Worm (Caenorhabditis elegans) whole organism, early embryonic: ENCODE results near the gene aqp-3.
"Not testable (repeated sequence)": the region's sequence is repeated elsewhere in the genome, so short reads cannot be mapped to it uniquely, and the experiment has no call there.

Experiments
- B0310.2 ChIP-seq: sonication (generic microtip); optimal IDR thresholded peaks from 2 replicates; lab custom pipeline; 2016; ENCODE audit warnings: mild to moderate bottlenecking, missing genetic modification characterization, missing compliant biosample characterization
- F13C5.2 ChIP-seq: sonication (generic microtip); optimal IDR thresholded peaks from 2 replicates; lab custom pipeline; 2017; ENCODE audit warnings: mild to moderate bottlenecking, missing genetic modification characterization, inconsistent platforms, missing compliant biosample characterization
- aly-1 ChIP-seq: sonication (generic microtip); optimal IDR thresholded peaks from 2 replicates; lab custom pipeline; 2016; ENCODE audit warnings: missing genetic modification characterization, missing compliant biosample characterization
- ama-1 ChIP-seq: fragments of 150-350 bp; optimal IDR thresholded peaks from 2 replicates; lab custom pipeline; 2014
- ceh-13 ChIP-seq: fragments of 200-800 bp; sonication (Bioruptor generic); optimal IDR thresholded peaks from 2 replicates; lab custom pipeline; 2018; ENCODE audit warnings: mild to moderate bottlenecking, missing genetic modification characterization, missing compliant biosample characterization
- ceh-36 ChIP-seq: sonication (generic microtip); optimal IDR thresholded peaks from 2 replicates; lab custom pipeline; 2016; ENCODE audit warnings: missing genetic modification characterization, inconsistent platforms, missing compliant biosample characterization
- ets-7 ChIP-seq: sonication (generic microtip); optimal IDR thresholded peaks from 2 replicates; lab custom pipeline; 2016; ENCODE audit warnings: missing genotype, missing genetic modification characterization, missing compliant biosample characterization
- flt-1 ChIP-seq: fragments of 200-800 bp; sonication (Bioruptor generic); IDR thresholded peaks from 2 replicates; pipeline ENCODE4 v1.3.6; 2022; ENCODE audit warnings: missing genetic modification characterization, missing compliant biosample characterization
- hmbx-1 ChIP-seq: sonication (generic microtip); optimal IDR thresholded peaks from 2 replicates; lab custom pipeline; 2016; ENCODE audit warnings: mild to moderate bottlenecking, missing genetic modification characterization, missing compliant biosample characterization
- hmg-4 ChIP-seq: fragments of 200-800 bp; sonication (Bioruptor generic); optimal IDR thresholded peaks from 2 replicates; lab custom pipeline; 2018; ENCODE audit warnings: mild to moderate bottlenecking, missing genetic modification characterization, missing compliant biosample characterization
- hnd-1 ChIP-seq: sonication (generic microtip); optimal IDR thresholded peaks from 2 replicates; lab custom pipeline; 2016; ENCODE audit warnings: missing genetic modification characterization, missing compliant biosample characterization
- pes-1 ChIP-seq: fragments of 200-800 bp; sonication (Bioruptor generic); IDR thresholded peaks from 2 replicates; pipeline ENCODE4 v1.3.6; 2022; ENCODE audit warnings: missing genetic modification reagents, missing genetic modification characterization, missing compliant biosample characterization
- scrt-1 ChIP-seq: fragments of 200-800 bp; sonication (Bioruptor generic); IDR thresholded peaks from 2 replicates; pipeline ENCODE4 v1.3.6; 2022; ENCODE audit warnings: missing genetic modification characterization, missing compliant biosample characterization
- sea-1 ChIP-seq: fragments of 200-800 bp; sonication (Bioruptor generic); conservative IDR thresholded peaks from 2 replicates; pipeline ENCODE4 v1.3.6; 2022; ENCODE audit warnings: missing genetic modification characterization, missing compliant biosample characterization
- tbx-11 ChIP-seq: fragments of 200-800 bp; sonication (Bioruptor generic); IDR thresholded peaks from 2 replicates; pipeline ENCODE4 v1.3.6; 2022; ENCODE audit warnings: missing genetic modification characterization, missing compliant biosample characterization
- tbx-37 ChIP-seq: fragments of 200-800 bp; sonication (Bioruptor generic); conservative IDR thresholded peaks from 2 replicates; pipeline ENCODE4 v1.3.6; 2022; ENCODE audit warnings: missing genetic modification reagents, missing genetic modification characterization, missing compliant biosample characterization
- tra-4 ChIP-seq: sonication (generic microtip); optimal IDR thresholded peaks from 2 replicates; lab custom pipeline; 2017; ENCODE audit warnings: missing genetic modification characterization, missing compliant biosample characterization

The aqp-3 gene

ce11 chrIV:10957583-10958229 is 8.6 kb downstream of the aqp-3 start, which contains the start of gene Y69E1A.5:
Y69E1A.5 (minus strand) TSS chrIV:10957655.
- TF ChIP-seq ceh-13 (GFP tag; lab: Kevin White, UChicago) (no peak), F13C5.2 (tag; lab: Kevin White, UChicago) (no peak), flt-1 (GFP tag; lab: Robert Waterston, UW) (no peak), aly-1 (tag; lab: Kevin White, UChicago) (no peak), sea-1 (no peak), tbx-11 (GFP tag; lab: Robert Waterston, UW) (no peak), hmbx-1 (tag; lab: Kevin White, UChicago) (no peak), ets-7 (tag; lab: Kevin White, UChicago) (no peak), ama-1 (no peak), ceh-36 (tag; lab: Kevin White, UChicago) (no peak)

ce11 chrIV:10954955-10955354 is 11.3 kb downstream of the aqp-3 start, which contains the start of gene Y69E1A.4:
Y69E1A.4 (plus strand) TSS chrIV:10955255.
- TF ChIP-seq flt-1 (GFP tag; lab: Robert Waterston, UW); ceh-13 (GFP tag; lab: Kevin White, UChicago); F13C5.2 (tag; lab: Kevin White, UChicago): not testable (repeated sequence)

- TF ChIP-seq ama-1 (no peak), ceh-13 (GFP tag; lab: Kevin White, UChicago) (no peak), F13C5.2 (tag; lab: Kevin White, UChicago) (no peak), tbx-37 (GFP tag; lab: Robert Waterston, UW) (no peak), tbx-11 (GFP tag; lab: Robert Waterston, UW) (no peak), hmg-4 (GFP tag; lab: Kevin White, UChicago) (no peak), hnd-1 (no peak), hmbx-1 (tag; lab: Kevin White, UChicago) (no peak), ceh-36 (tag; lab: Kevin White, UChicago) (no peak), aly-1 (tag; lab: Kevin White, UChicago) (no peak), sea-1 (no peak)
Measured at ce11 chrIV:10951997-10952396, 14.3 kb downstream of the aqp-3 start, which contains the start of gene Y69E1A.3. Y69E1A.3 (plus strand) TSS chrIV:10952297.

- TF ChIP-seq ets-7 (tag; lab: Kevin White, UChicago) (no peak), scrt-1 (GFP tag; lab: Robert Waterston, UW) (no peak), hmg-4 (GFP tag; lab: Kevin White, UChicago) (no peak), ama-1 (no peak), F13C5.2 (tag; lab: Kevin White, UChicago) (no peak), hmbx-1 (tag; lab: Kevin White, UChicago) (no peak), tbx-37 (GFP tag; lab: Robert Waterston, UW) (no peak), pes-1 (GFP tag; lab: Robert Waterston, UW) (no peak), tra-4 (tag; lab: Kevin White, UChicago) (no peak), flt-1 (GFP tag; lab: Robert Waterston, UW) (no peak), tbx-11 (GFP tag; lab: Robert Waterston, UW) (no peak), hnd-1 (no peak), ceh-13 (GFP tag; lab: Kevin White, UChicago) (no peak), ceh-36 (tag; lab: Kevin White, UChicago) (no peak), B0310.2 (no peak), aly-1 (tag; lab: Kevin White, UChicago) (no peak)
Measured at ce11 chrIV:10950363-10951214, 15.7 kb downstream of the aqp-3 start.

- TF ChIP-seq tra-4 (tag; lab: Kevin White, UChicago) (no peak), ama-1 (no peak), flt-1 (GFP tag; lab: Robert Waterston, UW) (no peak), ceh-13 (GFP tag; lab: Kevin White, UChicago) (no peak), hnd-1 (no peak), pes-1 (GFP tag; lab: Robert Waterston, UW) (no peak), sea-1 (no peak), tbx-37 (GFP tag; lab: Robert Waterston, UW) (no peak), ets-7 (tag; lab: Kevin White, UChicago) (no peak), ceh-36 (tag; lab: Kevin White, UChicago) (no peak), aly-1 (tag; lab: Kevin White, UChicago) (no peak), B0310.2 (no peak), tbx-11 (GFP tag; lab: Robert Waterston, UW) (no peak)
Measured at ce11 chrIV:10949510-10949909, 16.7 kb downstream of the aqp-3 start, which contains the start of gene nsph-3.1. nsph-3.1 (plus strand) TSS chrIV:10949810.

- TF ChIP-seq tra-4 (tag; lab: Kevin White, UChicago) = no peak
- TF ChIP-seq flt-1 (GFP tag; lab: Robert Waterston, UW) = no peak
- no peak for TF ChIP-seq ama-1
- no peak for TF ChIP-seq tbx-37 (GFP tag; lab: Robert Waterston, UW)
- no peak for TF ChIP-seq hmbx-1 (tag; lab: Kevin White, UChicago)
- no peak for TF ChIP-seq ets-7 (tag; lab: Kevin White, UChicago)
- no peak for TF ChIP-seq ceh-13 (GFP tag; lab: Kevin White, UChicago)
- no peak for TF ChIP-seq B0310.2
Measured at ce11 chrIV:10948797-10949196, 17.5 kb downstream of the aqp-3 start, which contains the start of gene Y69E1A.1. Y69E1A.1 (minus strand) TSS chrIV:10948897.
